Worm (Caenorhabditis elegans) whole organism, L2 larva: Measurements from ENCODE around the gene B0228.1.

Experiments
- F13H6.1 ChIP-seq: sonication (generic microtip); optimal IDR thresholded peaks from 2 replicates; lab custom pipeline; 2016; ENCODE audit warnings: missing genetic modification characterization, missing compliant biosample characterization
- R02D3.7 ChIP-seq: fragments of 150-350 bp; optimal IDR thresholded peaks from 2 replicates; lab custom pipeline; 2014; ENCODE audit warnings: missing biosample characterization, missing genetic modification characterization
- ZK546.5 ChIP-seq: sonication (generic microtip); optimal IDR thresholded peaks from 2 replicates; lab custom pipeline; 2017; ENCODE audit warnings: missing biosample characterization, missing genetic modification characterization
- alr-1 ChIP-seq: fragments of 150-350 bp; optimal IDR thresholded peaks from 2 replicates; lab custom pipeline; 2014; ENCODE audit warnings: missing biosample characterization, missing genetic modification characterization
- blmp-1 ChIP-seq: sonication (generic microtip); optimal IDR thresholded peaks from 2 replicates; lab custom pipeline; 2017; ENCODE audit warnings: missing genetic modification characterization, mild to moderate bottlenecking, missing compliant biosample characterization, antibody characterized with exemption, moderate library complexity; ENCODE audit not compliant: insufficient read depth
- ceh-16 ChIP-seq: fragments of 150-350 bp; optimal IDR thresholded peaks from 2 replicates; lab custom pipeline; 2014; ENCODE audit warnings: missing biosample characterization, missing genetic modification characterization
- ceh-82 ChIP-seq: fragments of 150-350 bp; optimal IDR thresholded peaks from 2 replicates; lab custom pipeline; 2014; ENCODE audit warnings: missing biosample characterization, missing genetic modification characterization
- crh-2 ChIP-seq: sonication (generic microtip); optimal IDR thresholded peaks from 2 replicates; lab custom pipeline; 2017; ENCODE audit warnings: missing biosample characterization, missing genetic modification characterization
- elt-1 ChIP-seq: fragments of 150-350 bp; optimal IDR thresholded peaks from 2 replicates; lab custom pipeline; 2014; ENCODE audit warnings: missing biosample characterization, missing genetic modification characterization
- fos-1 ChIP-seq: fragments of 150-350 bp; optimal IDR thresholded peaks from 2 replicates; lab custom pipeline; 2014; ENCODE audit warnings: missing biosample characterization, missing genetic modification characterization
- gmeb-1 ChIP-seq: fragments of 150-350 bp; optimal IDR thresholded peaks from 2 replicates; lab custom pipeline; 2014; ENCODE audit warnings: missing biosample characterization, missing genetic modification characterization
- lin-11 ChIP-seq: fragments of 150-350 bp; sonication (generic microtip); optimal IDR thresholded peaks from 2 replicates; lab custom pipeline; 2014; ENCODE audit warnings: missing biosample characterization, missing genetic modification characterization, inconsistent platforms, mixed read lengths
- lin-13 ChIP-seq: fragments of 150-350 bp; optimal IDR thresholded peaks from 2 replicates; lab custom pipeline; 2014; ENCODE audit warnings: missing biosample characterization, missing genetic modification reagents, missing genetic modification characterization
- lin-39 ChIP-seq: fragments of 150-350 bp; optimal IDR thresholded peaks from 2 replicates; lab custom pipeline; 2014; ENCODE audit warnings: missing biosample characterization, missing genetic modification reagents, missing genetic modification characterization
- lsy-2 ChIP-seq, 2 experiments: fragments of 150-350 bp in 1 of 2; sonication (generic microtip) in 1 of 2; optimal IDR thresholded peaks; 2 replicates each; lab custom pipeline; 2014 to 2017; ENCODE audit warnings: missing biosample characterization in 2 of 2, missing genetic modification characterization in 2 of 2
- mab-5 ChIP-seq: fragments of 150-350 bp; optimal IDR thresholded peaks from 2 replicates; lab custom pipeline; 2014; ENCODE audit warnings: missing biosample characterization, missing genetic modification characterization
- mdl-1 ChIP-seq, 2 experiments: fragments of 150-350 bp in 1 of 2; sonication (generic microtip) in 1 of 2; optimal IDR thresholded peaks; 2 replicates each; lab custom pipeline; 2017; ENCODE audit warnings: missing biosample characterization in 2 of 2, missing genetic modification characterization in 2 of 2
- nhr-12 ChIP-seq: fragments of 150-350 bp; optimal IDR thresholded peaks from 2 replicates; lab custom pipeline; 2014; ENCODE audit warnings: missing biosample characterization, missing genetic modification characterization
- nhr-21 ChIP-seq: fragments of 150-350 bp; optimal IDR thresholded peaks from 2 replicates; lab custom pipeline; 2014; ENCODE audit warnings: missing biosample characterization, missing genetic modification characterization
- nhr-23 ChIP-seq: fragments of 150-350 bp; optimal IDR thresholded peaks from 2 replicates; lab custom pipeline; 2014; ENCODE audit warnings: missing biosample characterization, missing genetic modification reagents, missing genetic modification characterization
- nhr-237 ChIP-seq: fragments of 150-350 bp; optimal IDR thresholded peaks from 2 replicates; lab custom pipeline; 2014; ENCODE audit warnings: missing biosample characterization, missing genetic modification characterization
- nhr-25 ChIP-seq: fragments of 150-350 bp; sonication (generic microtip); optimal IDR thresholded peaks from 3 replicates; lab custom pipeline; 2014; ENCODE audit warnings: missing biosample characterization, missing genetic modification characterization
- nhr-6 ChIP-seq: fragments of 150-350 bp; optimal IDR thresholded peaks from 2 replicates; lab custom pipeline; 2014; ENCODE audit warnings: missing biosample characterization, missing genetic modification characterization
- sem-4 ChIP-seq: fragments of 150-350 bp; optimal IDR thresholded peaks from 2 replicates; lab custom pipeline; 2014; ENCODE audit warnings: missing biosample characterization, missing genetic modification reagents, missing genetic modification characterization
- skn-1 ChIP-seq: sonication (generic microtip); optimal IDR thresholded peaks from 2 replicates; lab custom pipeline; 2017; ENCODE audit warnings: missing biosample characterization, missing genetic modification characterization
- sma-9 ChIP-seq, 2 experiments: fragments of 150-350 bp in 1 of 2; sonication (generic microtip) in 1 of 2; optimal IDR thresholded peaks; 2 replicates each; lab custom pipeline; 2014 to 2016; ENCODE audit warnings: missing genetic modification characterization in 2 of 2, mild to moderate bottlenecking in 1 of 2, missing biosample characterization in 1 of 2, missing compliant biosample characterization in 1 of 2, missing genetic modification reagents in 1 of 2, moderate library complexity in 1 of 2
- unc-39 ChIP-seq: fragments of 150-350 bp; optimal IDR thresholded peaks from 2 replicates; lab custom pipeline; 2014; ENCODE audit warnings: missing biosample characterization, missing genetic modification characterization
- unc-55 ChIP-seq: fragments of 150-350 bp; sonication (generic microtip); optimal IDR thresholded peaks from 3 replicates; lab custom pipeline; 2014; ENCODE audit warnings: missing biosample characterization, missing genetic modification reagents, missing genetic modification characterization
- unc-62 ChIP-seq: fragments of 150-350 bp; optimal IDR thresholded peaks from 2 replicates; lab custom pipeline; 2014; ENCODE audit warnings: missing biosample characterization, missing genetic modification reagents, missing genetic modification characterization
- zag-1 ChIP-seq: fragments of 150-350 bp; optimal IDR thresholded peaks from 2 replicates; lab custom pipeline; 2014; ENCODE audit warnings: missing biosample characterization, missing genetic modification characterization
- ztf-11 ChIP-seq: sonication (generic microtip); optimal IDR thresholded peaks from 2 replicates; lab custom pipeline; 2017; ENCODE audit warnings: missing biosample characterization, missing genetic modification characterization
- ztf-4 ChIP-seq: fragments of 150-350 bp; optimal IDR thresholded peaks from 2 replicates; lab custom pipeline; 2014; ENCODE audit warnings: missing biosample characterization, missing genetic modification characterization

The B0228.1 gene

ce11 chrII:7758397-7759135 lies 3.4 kb downstream of the B0228.1 start, which contains the start of gene B0228.7 (continued):
- TF ChIP-seq alr-1 (tag; lab: Kevin White, UChicago) (no peak), mdl-1 (tag; optimal IDR thresholded peaks at IDR 0.05; lab: Kevin White, UChicago) (no peak), nhr-21 (no peak), sma-9 (GFP tag; optimal IDR thresholded peaks at IDR 0.05; lab: Kevin White, UChicago) (peak; percentile 61), sma-9 (tag; optimal IDR thresholded peaks at IDR 0.05; lab: Kevin White, UChicago) (no peak), unc-39 (no peak), unc-62 (GFP tag; lab: Kevin White, UChicago) (no peak), F13H6.1 (no peak), elt-1 (tag; lab: Kevin White, UChicago) (no peak)

DNA sequence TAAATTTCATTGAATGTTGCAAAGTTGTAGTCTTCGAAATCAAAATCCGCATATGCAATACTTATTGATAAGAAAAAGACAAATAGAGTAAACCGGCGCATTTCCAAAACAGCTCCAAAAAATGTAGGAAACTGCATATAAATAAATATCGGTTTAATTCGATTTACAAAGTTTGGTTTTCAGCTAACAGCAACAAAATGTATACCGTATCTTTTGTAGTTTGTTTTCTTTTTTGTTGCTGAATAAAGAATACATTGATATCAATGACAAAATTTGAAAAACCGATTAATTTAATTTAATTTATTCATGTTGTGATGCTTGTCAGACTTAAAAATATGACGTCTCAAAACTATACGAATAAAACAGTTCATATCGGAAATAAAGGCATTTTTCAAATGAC lies 6.3 kb downstream of the B0228.1 start, which contains the start of gene B0228.8:
Gene B0228.8 (minus strand): TSS at position 101 of the 400 bp plus-strand sequence.
- no peak for TF ChIP-seq lin-13 (GFP tag; lab: Kevin White, UChicago)
- no peak for TF ChIP-seq nhr-23 (tag; lab: Kevin White, UChicago)
- TF ChIP-seq sma-9 (GFP tag; optimal IDR thresholded peaks at IDR 0.05; lab: Kevin White, UChicago), result no peak
- no peak for TF ChIP-seq sma-9 (tag; optimal IDR thresholded peaks at IDR 0.05; lab: Kevin White, UChicago)
- TF ChIP-seq skn-1 (tag; lab: Kevin White, UChicago), result no peak
- no peak for TF ChIP-seq ceh-16 (tag; lab: Kevin White, UChicago)
- no peak for TF ChIP-seq sem-4 (tag; lab: Kevin White, UChicago)
- TF ChIP-seq ceh-82 (tag; lab: Kevin White, UChicago), result no peak
- TF ChIP-seq nhr-6 (tag; lab: Kevin White, UChicago), result no peak
- no peak for TF ChIP-seq unc-55

DNA sequence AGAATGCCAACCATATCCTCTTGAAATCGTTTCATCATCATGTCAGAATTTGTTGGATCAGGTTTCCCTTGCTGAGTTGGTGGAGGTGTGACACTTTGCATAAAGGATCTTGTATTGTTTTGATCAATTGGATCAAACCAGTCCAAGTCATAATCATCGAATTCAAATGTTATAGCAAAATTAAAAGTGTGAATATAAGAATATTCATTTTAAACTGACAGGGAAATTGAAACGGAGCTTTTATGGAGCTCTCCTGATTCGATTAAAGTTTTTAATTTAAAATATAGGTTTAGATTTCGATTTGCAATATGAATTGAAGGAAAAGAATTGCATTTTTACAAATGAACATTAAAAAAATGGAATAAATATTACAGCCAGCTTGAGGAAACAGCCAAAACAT lies 8.4 kb downstream of the B0228.1 start, which contains the start of gene B0228.9:
Gene B0228.9 (minus strand): TSS at position 101 of the 400 bp plus-strand sequence.
- TF ChIP-seq ztf-11 (no peak), crh-2 (tag; lab: Kevin White, UChicago) (no peak), fos-1 (no peak), lsy-2 (tag; optimal IDR thresholded peaks at IDR 0.05; lab: Kevin White, UChicago) (no peak), unc-39 (no peak), mab-5 (tag; lab: Kevin White, UChicago) (no peak)

DNA sequence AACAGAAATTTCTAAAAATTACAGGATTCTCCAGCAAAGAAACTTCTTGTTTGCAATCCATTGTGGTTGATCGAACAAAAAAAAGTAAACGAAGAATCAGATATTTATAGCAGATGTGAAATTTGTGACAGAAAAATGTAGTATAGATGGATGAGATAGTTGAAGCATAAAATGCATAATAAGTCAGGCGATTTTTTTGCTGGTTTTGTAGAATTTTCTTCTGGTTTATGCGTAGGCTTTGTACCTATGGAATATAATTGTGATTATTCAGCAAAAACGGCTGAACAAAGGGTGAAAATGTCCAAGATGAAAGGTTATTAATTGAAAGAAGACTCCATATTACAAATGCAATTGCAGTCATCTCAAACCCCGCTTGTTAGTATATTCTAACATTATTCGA lies 10.3 kb downstream of the B0228.1 start, which contains the start of gene srh-39:
Gene srh-39 (minus strand): TSS at position 101 of the 400 bp plus-strand sequence.
- TF ChIP-seq nhr-237 (tag; lab: Kevin White, UChicago) (no peak), alr-1 (tag; lab: Kevin White, UChicago) (no peak)

ce11 chrII:7769254-7769653 lies 14.1 kb downstream of the B0228.1 start:
- TF ChIP-seq ztf-4 (tag; lab: Kevin White, UChicago) (no peak), nhr-25 (tag; lab: Kevin White, UChicago) (peak; percentile 37)

ce11 chrII:7770253-7770652 lies 15.1 kb downstream of the B0228.1 start:
- TF ChIP-seq unc-39, result no peak
- TF ChIP-seq gmeb-1 (tag; lab: Kevin White, UChicago), result no peak
- TF ChIP-seq nhr-21, result no peak
- TF ChIP-seq lin-11 (tag; lab: Kevin White, UChicago), result no peak
- no peak for TF ChIP-seq nhr-6 (tag; lab: Kevin White, UChicago)
- no peak for TF ChIP-seq R02D3.7 (tag; lab: Kevin White, UChicago)
- no peak for TF ChIP-seq ZK546.5
- no peak for TF ChIP-seq nhr-237 (tag; lab: Kevin White, UChicago)

DNA sequence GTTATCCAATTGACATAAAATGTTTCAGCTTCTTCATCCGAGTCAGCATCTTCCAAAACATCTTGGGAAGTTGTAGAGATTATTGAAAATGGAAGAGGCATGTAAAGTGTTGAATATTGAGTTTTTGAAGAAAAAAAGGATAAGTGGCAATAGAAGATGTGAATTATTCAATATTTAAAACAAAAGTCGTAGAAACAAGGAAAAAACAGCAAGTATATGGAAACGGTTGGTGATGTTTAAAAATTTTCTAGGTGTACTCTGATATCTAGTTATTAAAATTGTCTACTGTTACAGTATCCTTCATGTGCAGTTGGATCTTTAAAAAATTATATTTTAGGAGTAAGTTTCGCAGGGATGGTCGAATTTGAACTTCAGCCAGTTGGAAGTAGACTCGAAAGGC lies 16.8 kb downstream of the B0228.1 start, which contains the start of gene C06A8.8:
Gene C06A8.8 (minus strand): TSS at position 101 of the 400 bp plus-strand sequence.
- no peak for TF ChIP-seq nhr-12 (tag; lab: Kevin White, UChicago)
- TF ChIP-seq zag-1 (tag; lab: Kevin White, UChicago), result no peak
- no peak for TF ChIP-seq unc-39
- no peak for TF ChIP-seq ceh-16 (tag; lab: Kevin White, UChicago)
- TF ChIP-seq lin-13 (GFP tag; lab: Kevin White, UChicago), result no peak
- no peak for TF ChIP-seq blmp-1
- no peak for TF ChIP-seq R02D3.7 (tag; lab: Kevin White, UChicago)
- no peak for TF ChIP-seq lin-11 (tag; lab: Kevin White, UChicago)
- TF ChIP-seq fos-1, result no peak
- no peak for TF ChIP-seq lsy-2 (tag; optimal IDR thresholded peaks at IDR 0.05; lab: Kevin White, UChicago)
- no peak for TF ChIP-seq nhr-6 (tag; lab: Kevin White, UChicago)
- no peak for TF ChIP-seq lin-39 (tag; lab: Kevin White, UChicago)
